Fruit fly (Drosophila melanogaster) whole organism, pupa: ENCODE data around the gene SmydA-8.

Experiments used
- CG10348 ChIP-seq: fragments of 200-800 bp; sonication (Bioruptor generic); IDR thresholded peaks from 2 replicates; pipeline ENCODE4 v1.3.6; 2022; ENCODE audit warnings: missing biosample characterization, missing genetic modification characterization
- CG13204 ChIP-seq: fragments of 200-800 bp; sonication (Bioruptor generic); optimal IDR thresholded peaks from 2 replicates; lab custom pipeline; 2018; ENCODE audit warnings: missing biosample characterization, mild to moderate bottlenecking, missing genetic modification characterization, moderate library complexity
- CG4496 ChIP-seq: fragments of 200-800 bp; sonication (Bioruptor generic); IDR thresholded peaks from 3 replicates; pipeline ENCODE4 v1.3.6; 2022; ENCODE audit warnings: missing biosample characterization, missing genetic modification characterization
- CG8301 ChIP-seq: fragments of 200-800 bp; sonication (Bioruptor generic); optimal IDR thresholded peaks from 2 replicates; lab custom pipeline; 2018; ENCODE audit warnings: missing biosample characterization, mild to moderate bottlenecking, missing genetic modification characterization

DNA sequence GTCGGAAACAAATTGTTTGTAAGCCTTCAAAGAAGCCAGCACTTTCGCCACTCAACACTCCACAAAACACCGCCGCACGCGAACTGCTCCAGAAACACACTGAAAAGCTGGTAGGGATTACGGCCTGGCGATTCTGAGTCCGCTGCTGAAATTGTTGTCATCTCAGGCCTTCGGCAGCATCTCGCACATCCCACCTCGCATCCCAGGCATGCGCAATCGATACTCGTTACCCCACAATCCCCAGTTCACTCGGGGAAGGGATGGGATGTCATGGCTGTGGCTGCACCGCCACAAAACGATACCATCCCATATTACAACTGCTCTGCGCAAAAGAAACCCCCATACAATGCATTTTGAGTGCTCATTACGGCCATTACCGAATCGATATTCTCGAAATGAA, 46.2 kb upstream of the SmydA-8 start, which contains the start of gene CG3078:
- TF ChIP-seq CG8301 (tag; lab: Kevin White, UChicago) (no peak), CG10348 (GFP tag; lab: Robert Waterston, UW) (no peak), CG13204 (GFP tag; lab: Kevin White, UChicago) (no peak), CG4496 (no peak)
